Worm (Caenorhabditis elegans) whole organism, mixed stage, embryonic: ENCODE results near the gene T21D12.14.
A peak's percentile ranks its signal among the peaks of the same experiment; 100 is the strongest.

Experiments used
- blmp-1 ChIP-seq: fragments of 150-350 bp; optimal IDR thresholded peaks from 2 replicates; lab custom pipeline; 2014; ENCODE audit warnings: missing biosample characterization, missing genetic modification characterization
- ceh-39 ChIP-seq: fragments of 150-350 bp; optimal IDR thresholded peaks from 2 replicates; lab custom pipeline; 2014; ENCODE audit warnings: missing biosample characterization, missing genetic modification characterization
- ces-1 ChIP-seq: fragments of 150-350 bp; optimal IDR thresholded peaks from 2 replicates; lab custom pipeline; 2014; ENCODE audit warnings: missing biosample characterization, missing genetic modification reagents, missing genetic modification characterization
- elt-3 ChIP-seq: fragments of 150-350 bp; optimal IDR thresholded peaks from 2 replicates; lab custom pipeline; 2014; ENCODE audit warnings: missing biosample characterization, missing genetic modification characterization
- lin-13 ChIP-seq: fragments of 150-350 bp; optimal IDR thresholded peaks from 2 replicates; lab custom pipeline; 2014; ENCODE audit warnings: missing biosample characterization, missing genetic modification characterization
- lsy-2 ChIP-seq: fragments of 150-350 bp; optimal IDR thresholded peaks from 2 replicates; lab custom pipeline; 2014; ENCODE audit warnings: missing biosample characterization, missing genetic modification characterization
- unc-120 ChIP-seq: sonication (generic microtip); optimal IDR thresholded peaks from 2 replicates; lab custom pipeline; 2017; ENCODE audit warnings: missing genetic modification characterization, missing compliant biosample characterization; ENCODE audit not compliant: poor library complexity, severe bottlenecking
- unc-39 ChIP-seq: fragments of 150-350 bp; optimal IDR thresholded peaks from 2 replicates; lab custom pipeline; 2014; ENCODE audit warnings: missing biosample characterization, missing genetic modification characterization
- zip-8 ChIP-seq: fragments of 150-350 bp; optimal IDR thresholded peaks from 2 replicates; lab custom pipeline; 2014; ENCODE audit warnings: missing biosample characterization, missing genetic modification characterization
- ztf-11 ChIP-seq: fragments of 150-350 bp; optimal IDR thresholded peaks from 2 replicates; lab custom pipeline; 2014; ENCODE audit warnings: missing biosample characterization, missing genetic modification characterization

DNA sequence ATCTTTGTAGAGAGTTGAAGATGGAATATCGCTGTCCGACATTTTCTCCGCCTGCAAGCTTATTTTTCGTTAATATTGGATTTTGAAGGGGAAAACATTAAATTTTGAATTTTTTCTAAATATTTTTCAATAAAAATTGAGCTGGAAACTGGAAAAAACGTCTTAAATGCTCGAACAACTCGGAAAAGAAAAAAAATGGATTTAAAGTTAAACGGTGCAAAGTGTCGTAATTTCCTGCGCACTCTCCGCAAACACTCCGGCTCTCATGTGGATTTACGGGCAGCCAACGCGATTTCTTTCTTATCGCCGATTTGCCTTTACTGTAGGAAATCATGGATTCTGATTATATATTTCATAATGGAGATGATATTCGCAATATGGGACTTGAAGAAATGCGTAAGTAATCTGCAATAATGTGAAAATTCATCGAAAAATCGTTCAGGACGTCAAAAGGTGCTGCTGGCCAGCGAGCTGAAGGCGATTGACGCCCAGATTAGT lies 47.6 kb downstream of the T21D12.14 start, which contains the start of the genes fnta-1 and cogc-8:
- TF ChIP-seq elt-3 (tag; lab: Kevin White, UChicago), result no peak
- peak; percentile 37 for TF ChIP-seq ces-1
- no peak for TF ChIP-seq unc-39
- no peak for TF ChIP-seq ztf-11 (tag; lab: Kevin White, UChicago)
- no peak for TF ChIP-seq blmp-1
- no peak for TF ChIP-seq ceh-39
- TF ChIP-seq zip-8 (tag; lab: Kevin White, UChicago), result no peak
- TF ChIP-seq lin-13 (tag; lab: Kevin White, UChicago), result peak; percentile 3
- TF ChIP-seq lsy-2 (tag; lab: Kevin White, UChicago), result peak; percentile 32
- TF ChIP-seq unc-120, result no peak
